Worm (Caenorhabditis elegans) whole organism, L1 larva: ENCODE results near the gene snt-1.

Experiments used
- hlh-17 ChIP-seq: fragments of 200-800 bp; sonication (Bioruptor generic); optimal IDR thresholded peaks from 2 replicates; lab custom pipeline; 2018; ENCODE audit warnings: missing genetic modification characterization, mild to moderate bottlenecking, missing compliant biosample characterization, moderate library complexity, borderline replicate concordance
- isw-1 ChIP-seq: fragments of 200-800 bp; sonication (Bioruptor generic); IDR thresholded peaks from 2 replicates; pipeline ENCODE4 v1.3.6; 2022; ENCODE audit warnings: missing genetic modification characterization, missing compliant biosample characterization
- lin-39 ChIP-seq: fragments of 150-350 bp; optimal IDR thresholded peaks from 2 replicates; lab custom pipeline; 2014; ENCODE audit warnings: missing biosample characterization, missing genetic modification reagents, missing genetic modification characterization
- sox-4 ChIP-seq: sonication (generic microtip); optimal IDR thresholded peaks from 2 replicates; lab custom pipeline; 2016; ENCODE audit warnings: missing genetic modification characterization, missing compliant biosample characterization
- ztf-11 ChIP-seq, 2 experiments: sonication (generic microtip); optimal IDR thresholded peaks; 2 replicates each; lab custom pipeline; 2016 to 2017; ENCODE audit warnings: missing genetic modification characterization in 2 of 2, missing biosample characterization in 1 of 2, missing compliant biosample characterization in 1 of 2

DNA sequence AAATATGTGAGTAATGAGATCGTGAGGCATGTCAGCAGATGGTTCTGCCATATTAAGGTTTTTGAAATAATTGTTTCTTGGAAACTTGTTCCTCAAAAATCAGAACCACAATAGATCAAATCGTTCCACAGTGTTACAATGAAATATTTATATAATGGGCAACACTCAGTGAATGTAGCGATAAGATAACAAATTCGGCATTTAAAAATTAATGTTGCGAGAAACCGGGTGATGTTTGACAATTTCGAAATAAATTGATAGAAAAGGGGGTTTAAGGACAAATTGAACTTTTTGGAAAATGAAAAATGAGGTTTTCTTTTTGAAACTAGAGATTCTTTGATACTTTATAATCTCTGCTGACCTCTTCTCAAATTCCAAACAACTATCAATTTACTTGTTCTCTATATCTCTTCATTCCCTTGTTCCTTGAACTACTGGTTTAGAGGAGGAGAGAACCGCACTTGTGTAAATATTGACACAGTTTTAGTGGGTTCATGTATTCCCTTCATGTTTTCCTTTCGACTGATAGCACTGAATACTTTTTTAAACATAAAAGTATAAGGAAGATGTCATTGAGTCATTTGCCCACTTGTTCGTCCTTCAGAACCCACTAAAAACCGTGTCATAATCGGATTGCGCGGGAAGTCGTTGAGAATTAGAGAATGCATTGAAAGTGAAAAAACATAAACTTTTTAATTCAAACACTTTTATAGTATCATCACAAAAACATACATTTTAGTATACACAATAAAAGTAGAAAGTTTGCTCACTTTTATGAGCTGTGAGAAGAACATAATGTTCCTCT lies 26.2 kb downstream of the snt-1 start:
- TF ChIP-seq ztf-11 (tag; optimal IDR thresholded peaks at IDR 0.05; lab: Kevin White, UChicago) (no peak), lin-39 (no peak), sox-4 (tag; lab: Kevin White, UChicago) (no peak), isw-1 (no peak), hlh-17 (GFP tag; lab: Kevin White, UChicago) (no peak)
